Fruit fly (Drosophila melanogaster): ENCODE results near the gene futsch.

dm6 chrX:1405012-1405411, 3.9 kb upstream of the futsch start:
- no peak for TF ChIP-seq Dad (GFP tag; optimal IDR thresholded peaks at IDR 0.05)
- no peak for TF ChIP-seq Taf1 (GFP tag; IDR thresholded peaks at IDR 0.05)
- no peak for TF ChIP-seq NFAT (GFP tag; IDR thresholded peaks at IDR 0.05)
- no peak for TF ChIP-seq pan (optimal IDR thresholded peaks at IDR 0.05)
- TF ChIP-seq pan (GFP tag; optimal IDR thresholded peaks at IDR 0.05 in 1 of 2, IDR thresholded peaks at IDR 0.05 in 1 of 2) = no peak
- no peak for TF ChIP-seq CG31441 (GFP tag; IDR thresholded peaks at IDR 0.05)
- TF ChIP-seq pnt (GFP tag; optimal IDR thresholded peaks at IDR 0.05) = no peak
- no peak for TF ChIP-seq CG2202 (tag; optimal IDR thresholded peaks at IDR 0.05)
- TF ChIP-seq CG8359 (GFP tag; optimal IDR thresholded peaks at IDR 0.05; ENCODE audit: borderline replicate concordance) = no peak
- TF ChIP-seq gsb-n (tag; optimal IDR thresholded peaks at IDR 0.05) = no peak
- TF ChIP-seq CG9876 (GFP tag; optimal IDR thresholded peaks at IDR 0.05) = no peak
- no peak for TF ChIP-seq mld (GFP tag; IDR thresholded peaks at IDR 0.05; ENCODE audit: partially characterized antibody)
- no peak for TF ChIP-seq Usf (GFP tag; optimal IDR thresholded peaks at IDR 0.05)
- no peak for TF ChIP-seq CG32772 (GFP tag; IDR thresholded peaks at IDR 0.05)
- no peak for TF ChIP-seq H2.0 (GFP tag; IDR thresholded peaks at IDR 0.05)

Measured in whole organism, embryonic.